Worm (Caenorhabditis elegans) whole organism, early embryonic: ENCODE results near the gene prx-19.

Experiments used
- B0310.2 ChIP-seq: sonication (generic microtip); optimal IDR thresholded peaks from 2 replicates; lab custom pipeline; 2016; ENCODE audit warnings: mild to moderate bottlenecking, missing genetic modification characterization, missing compliant biosample characterization
- F13C5.2 ChIP-seq: sonication (generic microtip); optimal IDR thresholded peaks from 2 replicates; lab custom pipeline; 2017; ENCODE audit warnings: mild to moderate bottlenecking, missing genetic modification characterization, inconsistent platforms, missing compliant biosample characterization
- aly-1 ChIP-seq: sonication (generic microtip); optimal IDR thresholded peaks from 2 replicates; lab custom pipeline; 2016; ENCODE audit warnings: missing genetic modification characterization, missing compliant biosample characterization
- ama-1 ChIP-seq: fragments of 150-350 bp; optimal IDR thresholded peaks from 2 replicates; lab custom pipeline; 2014
- ceh-13 ChIP-seq: fragments of 200-800 bp; sonication (Bioruptor generic); optimal IDR thresholded peaks from 2 replicates; lab custom pipeline; 2018; ENCODE audit warnings: mild to moderate bottlenecking, missing genetic modification characterization, missing compliant biosample characterization
- ceh-36 ChIP-seq: sonication (generic microtip); optimal IDR thresholded peaks from 2 replicates; lab custom pipeline; 2016; ENCODE audit warnings: missing genetic modification characterization, inconsistent platforms, missing compliant biosample characterization
- pes-1 ChIP-seq: fragments of 200-800 bp; sonication (Bioruptor generic); IDR thresholded peaks from 2 replicates; pipeline ENCODE4 v1.3.6; 2022; ENCODE audit warnings: missing genetic modification reagents, missing genetic modification characterization, missing compliant biosample characterization
- tbx-37 ChIP-seq: fragments of 200-800 bp; sonication (Bioruptor generic); conservative IDR thresholded peaks from 2 replicates; pipeline ENCODE4 v1.3.6; 2022; ENCODE audit warnings: missing genetic modification reagents, missing genetic modification characterization, missing compliant biosample characterization

DNA sequence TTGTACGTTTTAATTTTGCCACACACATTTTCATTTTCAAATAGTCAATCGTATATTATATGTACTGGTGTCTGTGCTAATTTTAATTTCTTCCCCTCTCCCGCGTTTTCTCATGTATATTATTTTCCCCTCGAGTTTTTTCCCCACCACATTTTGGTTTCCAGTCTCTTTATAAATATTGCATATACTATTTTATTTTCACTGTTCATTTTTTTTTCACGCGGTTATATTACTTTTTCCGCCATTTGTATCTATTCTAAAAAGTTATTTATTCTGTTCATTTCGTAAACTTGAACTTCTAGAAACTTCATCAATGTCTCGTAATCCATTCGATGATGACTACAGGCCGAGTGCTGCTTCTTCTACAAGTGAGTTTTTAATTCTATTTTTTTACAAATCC, 33.1 kb downstream of the prx-19 start, which contains the start of gene snap-29:
- TF ChIP-seq pes-1 (GFP tag; lab: Robert Waterston, UW), result no peak
- TF ChIP-seq B0310.2 (tag; lab: Kevin White, UChicago), result no peak
- TF ChIP-seq tbx-37 (GFP tag; lab: Robert Waterston, UW), result no peak
- no peak for TF ChIP-seq F13C5.2 (tag; lab: Kevin White, UChicago)
- TF ChIP-seq ceh-13 (GFP tag; lab: Kevin White, UChicago), result no peak
- no peak for TF ChIP-seq ceh-36
- TF ChIP-seq ama-1 (lab: Kevin White, UChicago), result no peak
- TF ChIP-seq aly-1 (tag; lab: Kevin White, UChicago), result no peak
